Worm (Caenorhabditis elegans) whole organism, L1 larva: Measurements from ENCODE around the gene F35D11.1.

Source experiments
- C16A3.4 ChIP-seq: fragments of 150-350 bp; optimal IDR thresholded peaks from 2 replicates; lab custom pipeline; 2014; ENCODE audit warnings: missing biosample characterization, missing genetic modification characterization
- F16B12.6 ChIP-seq: fragments of 150-350 bp; optimal IDR thresholded peaks from 2 replicates; lab custom pipeline; 2014; ENCODE audit warnings: missing biosample characterization, missing genetic modification characterization
- aha-1 ChIP-seq: fragments of 150-350 bp; optimal IDR thresholded peaks from 2 replicates; lab custom pipeline; 2014; ENCODE audit warnings: missing biosample characterization, missing genetic modification characterization
- alr-1 ChIP-seq: fragments of 200-800 bp; sonication (Bioruptor generic); optimal IDR thresholded peaks from 2 replicates; lab custom pipeline; 2018; ENCODE audit warnings: borderline replicate concordance, mild to moderate bottlenecking, missing genetic modification characterization, missing compliant biosample characterization
- aly-2 ChIP-seq: fragments of 150-350 bp; optimal IDR thresholded peaks from 2 replicates; lab custom pipeline; 2014; ENCODE audit warnings: missing biosample characterization, missing genetic modification characterization
- ceh-63 ChIP-seq: fragments of 200-800 bp; sonication (Bioruptor generic); optimal IDR thresholded peaks from 2 replicates; lab custom pipeline; 2018; ENCODE audit warnings: mild to moderate bottlenecking, missing genetic modification characterization, missing compliant biosample characterization
- ceh-8 ChIP-seq: fragments of 200-800 bp; sonication (Bioruptor generic); optimal IDR thresholded peaks from 2 replicates; lab custom pipeline; 2018; ENCODE audit warnings: mild to moderate bottlenecking, missing genetic modification characterization, moderate library complexity, missing compliant biosample characterization
- ceh-88 ChIP-seq: fragments of 200-800 bp; sonication (Bioruptor generic); IDR thresholded peaks from 2 replicates; pipeline ENCODE4 v1.3.6; 2022; ENCODE audit warnings: missing genetic modification characterization, missing compliant biosample characterization
- ces-1 ChIP-seq: fragments of 150-350 bp; optimal IDR thresholded peaks from 2 replicates; lab custom pipeline; 2014; ENCODE audit warnings: missing biosample characterization, missing genetic modification reagents, missing genetic modification characterization
- dsc-1 ChIP-seq: sonication (generic microtip); optimal IDR thresholded peaks from 2 replicates; lab custom pipeline; 2016; ENCODE audit warnings: mild to moderate bottlenecking, missing genetic modification characterization, missing compliant biosample characterization
- efl-1 ChIP-seq, 4 experiments: fragments of 150-350 bp; optimal IDR thresholded peaks in 3 of 4; peaks in 1 of 4; 1 replicate in 1 of 4; 2 replicates in 3 of 4; lab custom pipeline; 2014; ENCODE audit warnings: missing biosample characterization in 2 of 4, missing genetic modification characterization in 2 of 4, missing genetic modification reagents in 2 of 4
- egl-13 ChIP-seq: sonication (generic microtip); optimal IDR thresholded peaks from 2 replicates; lab custom pipeline; 2016; ENCODE audit warnings: missing genotype, missing genetic modification reagents, missing genetic modification characterization, missing compliant biosample characterization
- elt-3 ChIP-seq, 6 experiments: fragments of 150-350 bp in 1 of 6; sonication (generic microtip); optimal IDR thresholded peaks; 2 replicates each; lab custom pipeline; 2017 to 2018; ENCODE audit warnings: missing biosample characterization in 6 of 6, missing genetic modification characterization in 6 of 6, inconsistent platforms in 1 of 6
- fkh-8 ChIP-seq: sonication (generic microtip); optimal IDR thresholded peaks from 2 replicates; lab custom pipeline; 2016; ENCODE audit warnings: mild to moderate bottlenecking, missing genetic modification characterization, missing compliant biosample characterization
- grh-1 ChIP-seq: fragments of 200-800 bp; sonication (Bioruptor generic); IDR thresholded peaks from 2 replicates; pipeline ENCODE4 v1.3.6; 2022; ENCODE audit warnings: missing genetic modification reagents, missing genetic modification characterization, missing compliant biosample characterization
- lin-13 ChIP-seq: fragments of 150-350 bp; optimal IDR thresholded peaks from 2 replicates; lab custom pipeline; 2014; ENCODE audit warnings: missing biosample characterization, missing genetic modification reagents, missing genetic modification characterization
- lin-14 ChIP-seq: fragments of 200-800 bp; sonication (Bioruptor generic); optimal IDR thresholded peaks from 2 replicates; lab custom pipeline; 2018; ENCODE audit warnings: mild to moderate bottlenecking, missing genetic modification characterization, moderate library complexity, missing compliant biosample characterization
- mab-9 ChIP-seq: fragments of 200-800 bp; sonication (Bioruptor generic); IDR thresholded peaks from 2 replicates; pipeline ENCODE4 v1.3.6; 2022; ENCODE audit warnings: missing genetic modification reagents, missing genetic modification characterization, missing compliant biosample characterization
- mdl-1 ChIP-seq, 2 experiments: fragments of 150-350 bp; optimal IDR thresholded peaks; 2 replicates each; lab custom pipeline; 2014 to 2017; ENCODE audit warnings: missing biosample characterization in 2 of 2, missing genetic modification characterization in 2 of 2, inconsistent platforms in 1 of 2
- mep-1 ChIP-seq: fragments of 150-350 bp; optimal IDR thresholded peaks from 2 replicates; lab custom pipeline; 2014; ENCODE audit warnings: missing biosample characterization, missing genetic modification characterization
- nhr-77 ChIP-seq: fragments of 150-350 bp; optimal IDR thresholded peaks from 2 replicates; lab custom pipeline; 2014; ENCODE audit warnings: missing biosample characterization, missing genetic modification characterization
- nhr-85 ChIP-seq: sonication (generic microtip); peaks from one replicate; lab custom pipeline; 2016; ENCODE audit warnings: missing genetic modification characterization, inconsistent platforms, missing compliant biosample characterization
- snpc-4 ChIP-seq: fragments of 150-350 bp; optimal IDR thresholded peaks from 2 replicates; lab custom pipeline; 2014; ENCODE audit warnings: missing biosample characterization, missing genetic modification characterization
- unc-30 ChIP-seq: sonication (generic microtip); optimal IDR thresholded peaks from 2 replicates; lab custom pipeline; 2017; ENCODE audit warnings: missing biosample characterization, missing genetic modification characterization
- unc-98 ChIP-seq: fragments of 200-800 bp; sonication (Bioruptor generic); IDR thresholded peaks from 2 replicates; pipeline ENCODE4 v1.3.6; 2022; ENCODE audit warnings: missing genetic modification characterization, missing compliant biosample characterization
- xbp-1 ChIP-seq: sonication (generic microtip); optimal IDR thresholded peaks from 2 replicates; lab custom pipeline; 2016; ENCODE audit warnings: missing genetic modification characterization, missing compliant biosample characterization

F35D11.1 gene

ce11 chrII:4626606-4627005 is at the start of gene F35D11.1:
Gene F35D11.1, plus strand, starts transcription at chrII:4626906.
- TF ChIP-seq xbp-1 (tag; lab: Kevin White, UChicago) (no peak), aha-1 (tag; lab: Kevin White, UChicago) (no peak), egl-13 (no peak), nhr-85 (no peak), ceh-88 (GFP tag; lab: Robert Waterston, UW) (no peak), mep-1 (tag; lab: Kevin White, UChicago) (no peak), dsc-1 (tag; lab: Kevin White, UChicago) (peak; percentile 31), grh-1 (GFP tag; lab: Robert Waterston, UW) (no peak), mab-9 (GFP tag; lab: Robert Waterston, UW) (no peak)

- TF ChIP-seq C16A3.4 (tag; lab: Kevin White, UChicago) (no peak), ceh-88 (GFP tag; lab: Robert Waterston, UW) (no peak), unc-98 (GFP tag; lab: Robert Waterston, UW) (no peak), mdl-1 (tag; optimal IDR thresholded peaks at IDR 0.05; lab: Kevin White, UChicago) (no peak)
These were observed 49.3 kb upstream of the F35D11.1 start for ce11 chrII:4577391-4577790.

- TF ChIP-seq ceh-8 (GFP tag; lab: Kevin White, UChicago), result no peak
- TF ChIP-seq lin-14 (GFP tag; lab: Kevin White, UChicago), result peak; percentile 28
- TF ChIP-seq fkh-8 (tag; lab: Kevin White, UChicago), result no peak
- TF ChIP-seq, all 84 proteins: peak for 1
These were observed 47.3 kb upstream of the F35D11.1 start for ce11 chrII:4579375-4579774.

ce11 chrII:4579920-4580474 is 46.7 kb upstream of the F35D11.1 start:
- no peak for TF ChIP-seq elt-3 (tag; optimal IDR thresholded peaks at IDR 0.05; lab: Kevin White, UChicago)
- TF ChIP-seq snpc-4, result no peak
- no peak for TF ChIP-seq alr-1 (tag; lab: Kevin White, UChicago)
- TF ChIP-seq ceh-8 (GFP tag; lab: Kevin White, UChicago), result no peak
- no peak for TF ChIP-seq unc-30 (tag; lab: Kevin White, UChicago)
- no peak for TF ChIP-seq ceh-63
- TF ChIP-seq nhr-77 (tag; lab: Kevin White, UChicago), result no peak

- TF ChIP-seq lin-13 (no peak), ceh-88 (GFP tag; lab: Robert Waterston, UW) (no peak), aly-2 (tag; lab: Kevin White, UChicago) (no peak), xbp-1 (tag; lab: Kevin White, UChicago) (no peak), dsc-1 (tag; lab: Kevin White, UChicago) (no peak)
These were observed 45.6 kb upstream of the F35D11.1 start for ce11 chrII:4581090-4581489.

ce11 chrII:4583203-4583912 is 43.3 kb upstream of the F35D11.1 start:
- TF ChIP-seq efl-1 (optimal IDR thresholded peaks at IDR 0.05; lab: Kevin White, UChicago) (no peak), efl-1 (GFP tag; optimal IDR thresholded peaks at IDR 0.05 in 1 of 2; lab: Kevin White, UChicago) (peak in 1 of 2 experiments; percentile 52), nhr-85 (peak; percentile 69), ces-1 (GFP tag; lab: Kevin White, UChicago) (no peak), lin-14 (GFP tag; lab: Kevin White, UChicago) (peak; percentile 28)

- TF ChIP-seq lin-14 (GFP tag; lab: Kevin White, UChicago) (peak; percentile 39), efl-1 (optimal IDR thresholded peaks at IDR 0.05; lab: Kevin White, UChicago) (no peak), efl-1 (GFP tag; optimal IDR thresholded peaks at IDR 0.05 in 1 of 2; lab: Kevin White, UChicago) (peak in 1 of 2 experiments; percentile 16), F16B12.6 (tag; lab: Kevin White, UChicago) (no peak)
These were observed 42.4 kb upstream of the F35D11.1 start for ce11 chrII:4584313-4584712.
